Worm (Caenorhabditis elegans): ENCODE results near the gene ZK355.8.

DNA sequence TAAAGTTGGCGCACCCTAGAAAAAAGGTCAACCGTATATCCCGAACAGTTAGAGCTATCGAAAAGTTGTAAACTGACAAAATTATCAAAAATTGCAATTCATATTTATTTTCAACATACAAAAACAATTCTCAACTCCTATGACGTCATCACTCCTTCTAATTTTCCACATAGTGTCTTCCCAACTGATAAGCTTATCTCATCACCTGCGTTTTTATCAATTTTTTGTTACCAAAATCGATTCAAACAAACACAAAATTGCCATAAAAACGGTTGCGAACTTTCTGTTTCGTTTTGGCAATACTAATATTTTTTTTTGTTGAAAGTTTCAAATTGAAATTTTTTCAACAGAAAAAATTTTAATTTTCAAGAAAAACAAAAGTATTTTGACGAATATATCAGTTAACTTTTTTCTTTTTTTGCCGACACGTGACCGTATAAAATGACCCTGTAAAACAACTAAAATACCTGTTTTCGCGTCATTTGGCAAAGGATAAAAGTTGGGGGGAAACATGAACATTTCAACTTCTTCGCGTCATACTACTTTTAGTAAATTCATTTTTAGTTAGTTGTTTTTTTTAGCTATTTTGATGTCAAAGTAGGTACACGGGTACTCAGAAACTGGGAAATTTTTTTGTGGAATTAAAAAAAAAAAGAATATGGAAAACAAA lies 48.1 kb downstream of the ZK355.8 start:
- TF ChIP-seq zag-1 (tag; optimal IDR thresholded peaks at IDR 0.05) = no peak
- no peak for TF ChIP-seq egl-13 (tag; optimal IDR thresholded peaks at IDR 0.05)
- no peak for TF ChIP-seq lir-3 (tag; optimal IDR thresholded peaks at IDR 0.05; ENCODE audit: poor library complexity)
- TF ChIP-seq unc-62 (GFP tag; optimal IDR thresholded peaks at IDR 0.05) = no peak
- no peak for TF ChIP-seq ama-1 (optimal IDR thresholded peaks at IDR 0.05)
- TF ChIP-seq ztf-4 (tag; optimal IDR thresholded peaks at IDR 0.05) = no peak
- TF ChIP-seq swsn-7 (tag; optimal IDR thresholded peaks at IDR 0.05) = no peak

Measured in whole organism, L1 larva.